Fruit fly (Drosophila melanogaster) whole organism, embryonic: ENCODE measurements around the gene anchor.

Source experiments
- Atf-2 ChIP-seq: fragments of 200-800 bp; sonication (Bioruptor generic); optimal IDR thresholded peaks from 2 replicates; lab custom pipeline; 2016; ENCODE audit warnings: missing biosample characterization, missing genetic modification characterization
- Bdp1 ChIP-seq: fragments of 200-800 bp; sonication (Bioruptor generic); optimal IDR thresholded peaks from 3 replicates; lab custom pipeline; 2016; ENCODE audit warnings: missing biosample characterization, missing genetic modification characterization
- Bgb ChIP-seq: fragments of 200-800 bp; sonication (Bioruptor generic); IDR thresholded peaks from 2 replicates; pipeline ENCODE4 v1.3.6; 2022; ENCODE audit warnings: missing biosample characterization, missing genetic modification characterization; ENCODE audit not compliant: partially characterized antibody
- CG10321 ChIP-seq: fragments of 200-800 bp; sonication (Bioruptor generic); IDR thresholded peaks from 2 replicates; pipeline ENCODE4 v1.3.6; 2022; ENCODE audit warnings: missing biosample characterization, missing genetic modification characterization
- CG10431 ChIP-seq: fragments of 200-800 bp; sonication (Bioruptor generic); optimal IDR thresholded peaks from 3 replicates; lab custom pipeline; 2018; ENCODE audit warnings: missing biosample characterization, mild to moderate bottlenecking, missing genetic modification characterization
- CG10979 ChIP-seq: fragments of 200-800 bp; sonication (Bioruptor generic); optimal IDR thresholded peaks from 2 replicates; lab custom pipeline; 2018; ENCODE audit warnings: missing biosample characterization, mild to moderate bottlenecking, missing genetic modification characterization, moderate library complexity
- CG11093 ChIP-seq: fragments of 200-800 bp; sonication (Bioruptor generic); IDR thresholded peaks from 3 replicates; pipeline ENCODE4 v1.3.6; 2022; ENCODE audit warnings: missing biosample characterization, missing genetic modification characterization
- CG11398 ChIP-seq: fragments of 200-800 bp; sonication (Bioruptor generic); optimal IDR thresholded peaks from 2 replicates; lab custom pipeline; 2016; ENCODE audit warnings: missing biosample characterization, missing genetic modification characterization
- CG12219 ChIP-seq: fragments of 200-800 bp; sonication (Bioruptor generic); optimal IDR thresholded peaks from 3 replicates; lab custom pipeline; 2018; ENCODE audit warnings: missing biosample characterization, mild to moderate bottlenecking, missing genetic modification characterization
- CG13775 ChIP-seq: fragments of 200-800 bp; sonication (Bioruptor generic); optimal IDR thresholded peaks from 3 replicates; lab custom pipeline; 2017; ENCODE audit warnings: missing biosample characterization, mild to moderate bottlenecking, missing genetic modification characterization
- CG17612 ChIP-seq: fragments of 200-800 bp; sonication (Bioruptor generic); IDR thresholded peaks from 2 replicates; pipeline ENCODE4 v1.3.6; 2022; ENCODE audit warnings: missing biosample characterization, missing genetic modification characterization
- CG17802 ChIP-seq: fragments of 200-800 bp; sonication (Bioruptor generic); optimal IDR thresholded peaks from 2 replicates; lab custom pipeline; 2018; ENCODE audit warnings: missing biosample characterization, mild to moderate bottlenecking, missing genetic modification characterization, moderate library complexity
- CG17829 ChIP-seq: fragments of 200-800 bp; optimal IDR thresholded peaks from 2 replicates; lab custom pipeline; 2019; ENCODE audit warnings: missing biosample characterization, mild to moderate bottlenecking, missing genetic modification characterization, moderate library complexity
- CG2199 ChIP-seq: fragments of 200-800 bp; sonication (Bioruptor generic); IDR thresholded peaks from 3 replicates; pipeline ENCODE4 v1.3.6; 2022; ENCODE audit warnings: missing biosample characterization, missing genetic modification characterization
- CG30431 ChIP-seq: fragments of 200-800 bp; sonication (Bioruptor generic); optimal IDR thresholded peaks from 2 replicates; lab custom pipeline; 2017; ENCODE audit warnings: missing biosample characterization, missing genetic modification characterization
- CG32772 ChIP-seq: fragments of 200-800 bp; sonication (Bioruptor generic); IDR thresholded peaks from 2 replicates; pipeline ENCODE4 v1.3.6; 2022; ENCODE audit warnings: missing biosample characterization, missing genetic modification characterization
- CG3281 ChIP-seq: fragments of 200-800 bp; sonication (Bioruptor generic); optimal IDR thresholded peaks from 3 replicates; lab custom pipeline; 2017; ENCODE audit warnings: missing biosample characterization, mild to moderate bottlenecking, missing genetic modification characterization
- CG33557 ChIP-seq: fragments of 200-800 bp; sonication (Bioruptor generic); optimal IDR thresholded peaks from 2 replicates; lab custom pipeline; 2019; ENCODE audit warnings: missing biosample characterization, mild to moderate bottlenecking, missing genetic modification characterization, moderate library complexity
- CG4282 ChIP-seq: fragments of 200-800 bp; sonication (Bioruptor generic); optimal IDR thresholded peaks from 2 replicates; lab custom pipeline; 2016; ENCODE audit warnings: missing biosample characterization, missing genetic modification characterization
- CG43689 ChIP-seq: fragments of 200-800 bp; sonication (Bioruptor generic); IDR thresholded peaks from 2 replicates; pipeline ENCODE4 v1.3.6; 2022; ENCODE audit warnings: missing biosample characterization, missing genetic modification characterization
- CG6791 ChIP-seq: fragments of 200-800 bp; sonication (Bioruptor generic); IDR thresholded peaks from 3 replicates; pipeline ENCODE4 v1.3.6; 2022; ENCODE audit warnings: missing biosample characterization, missing genetic modification characterization; ENCODE audit not compliant: partially characterized antibody
- CG7987 ChIP-seq: fragments of 200-800 bp; sonication (Bioruptor generic); optimal IDR thresholded peaks from 2 replicates; lab custom pipeline; 2018; ENCODE audit warnings: missing biosample characterization, mild to moderate bottlenecking, missing genetic modification characterization, moderate library complexity
- CG8388 ChIP-seq: fragments of 200-800 bp; sonication (Bioruptor generic); optimal IDR thresholded peaks from 2 replicates; lab custom pipeline; 2019; ENCODE audit warnings: missing biosample characterization, mild to moderate bottlenecking, missing genetic modification characterization, moderate library complexity
- CG8765 ChIP-seq: fragments of 200-800 bp; sonication (Bioruptor generic); IDR thresholded peaks from 2 replicates; pipeline ENCODE4 v1.3.6; 2022; ENCODE audit warnings: missing biosample characterization, missing genetic modification characterization
- CG9215 ChIP-seq: fragments of 200-800 bp; sonication (Bioruptor generic); IDR thresholded peaks from 2 replicates; pipeline ENCODE4 v1.3.6; 2022; ENCODE audit warnings: missing biosample characterization, missing genetic modification characterization
- CG9797 ChIP-seq: fragments of 200-800 bp; sonication (Bioruptor generic); optimal IDR thresholded peaks from 3 replicates; lab custom pipeline; 2018; ENCODE audit warnings: missing biosample characterization, mild to moderate bottlenecking, missing genetic modification characterization
- Dad ChIP-seq: fragments of 200-800 bp; sonication (Bioruptor generic); optimal IDR thresholded peaks from 3 replicates; lab custom pipeline; 2016; ENCODE audit warnings: missing biosample characterization, missing genetic modification characterization
- Dek ChIP-seq: fragments of 200-800 bp; sonication (Bioruptor generic); optimal IDR thresholded peaks from 3 replicates; lab custom pipeline; 2019; ENCODE audit warnings: missing biosample characterization, mild to moderate bottlenecking, missing genetic modification characterization, moderate library complexity
- Dll ChIP-seq: fragments of 200-800 bp; sonication (Bioruptor generic); IDR thresholded peaks from 4 replicates; pipeline ENCODE4 v1.3.6; 2022; ENCODE audit warnings: missing biosample characterization, missing genetic modification characterization; ENCODE audit not compliant: partially characterized antibody
- Elba2 ChIP-seq: fragments of 200-800 bp; sonication (Bioruptor generic); optimal IDR thresholded peaks from 3 replicates; lab custom pipeline; 2016; ENCODE audit warnings: missing biosample characterization, missing genetic modification characterization
- Fer3 ChIP-seq: fragments of 200-800 bp; sonication (Bioruptor generic); optimal IDR thresholded peaks from 2 replicates; lab custom pipeline; 2018; ENCODE audit warnings: missing biosample characterization, mild to moderate bottlenecking, missing genetic modification characterization, moderate library complexity
- HHEX ChIP-seq: fragments of 200-800 bp; sonication (Bioruptor generic); optimal IDR thresholded peaks from 3 replicates; lab custom pipeline; 2017; ENCODE audit warnings: missing biosample characterization, mild to moderate bottlenecking, missing genetic modification characterization, missing genetic modification reagents
- Mes4 ChIP-seq: fragments of 200-800 bp; sonication (Bioruptor generic); optimal IDR thresholded peaks from 2 replicates; lab custom pipeline; 2016; ENCODE audit warnings: missing biosample characterization, missing genetic modification characterization
- Opbp ChIP-seq: fragments of 200-800 bp; sonication (Bioruptor generic); IDR thresholded peaks from 3 replicates; pipeline ENCODE4 v1.3.6; 2022; ENCODE audit warnings: missing biosample characterization, missing genetic modification characterization; ENCODE audit not compliant: partially characterized antibody
- Ravus ChIP-seq: fragments of 200-800 bp; sonication (Bioruptor generic); IDR thresholded peaks from 2 replicates; pipeline ENCODE4 v1.3.6; 2022; ENCODE audit warnings: missing biosample characterization, missing genetic modification characterization
- Sin3A ChIP-seq: fragments of >200 bp; optimal IDR thresholded peaks from 2 replicates; lab custom pipeline; 2018
- Tbp ChIP-seq: fragments of >200 bp; optimal IDR thresholded peaks from 2 replicates; lab custom pipeline; 2018; ENCODE audit warnings: missing biosample characterization, missing genetic modification characterization
- al ChIP-seq: fragments of 200-800 bp; sonication (Bioruptor generic); IDR thresholded peaks from 2 replicates; pipeline ENCODE4 v1.3.6; 2022; ENCODE audit warnings: missing biosample characterization, missing genetic modification characterization
- amos ChIP-seq: fragments of 200-800 bp; sonication (Bioruptor generic); IDR thresholded peaks from 2 replicates; pipeline ENCODE4 v1.3.6; 2022; ENCODE audit warnings: missing biosample characterization, missing genetic modification characterization; ENCODE audit not compliant: partially characterized antibody
- gcm2 ChIP-seq: fragments of 200-800 bp; sonication (Bioruptor generic); optimal IDR thresholded peaks from 2 replicates; lab custom pipeline; 2016; ENCODE audit warnings: missing biosample characterization, missing genetic modification characterization
- ham ChIP-seq: fragments of 200-800 bp; sonication (Bioruptor generic); IDR thresholded peaks from 2 replicates; pipeline ENCODE4 v1.3.6; 2022; ENCODE audit warnings: missing biosample characterization, missing genetic modification characterization
- jumu ChIP-seq: fragments of 200-800 bp; sonication (Bioruptor generic); optimal IDR thresholded peaks from 3 replicates; lab custom pipeline; 2016; ENCODE audit warnings: missing biosample characterization, missing genetic modification characterization
- maf-S ChIP-seq: fragments of 200-800 bp; sonication (Bioruptor generic); optimal IDR thresholded peaks from 2 replicates; lab custom pipeline; 2016; ENCODE audit warnings: missing biosample characterization, missing genetic modification characterization
- nmo ChIP-seq: fragments of 200-800 bp; sonication (Bioruptor generic); optimal IDR thresholded peaks from 2 replicates; lab custom pipeline; 2018; ENCODE audit warnings: missing biosample characterization, mild to moderate bottlenecking, missing genetic modification characterization, moderate library complexity
- onecut ChIP-seq: fragments of 200-800 bp; sonication (Bioruptor generic); IDR thresholded peaks from 2 replicates; pipeline ENCODE4 v1.3.6; 2022; ENCODE audit warnings: missing biosample characterization, missing genetic modification characterization
- sima ChIP-seq: fragments of 200-800 bp; sonication (Bioruptor generic); optimal IDR thresholded peaks from 2 replicates; lab custom pipeline; 2016; ENCODE audit warnings: missing biosample characterization, missing genetic modification characterization
- tna ChIP-seq: fragments of 200-800 bp; sonication (Bioruptor generic); IDR thresholded peaks from 2 replicates; pipeline ENCODE4 v1.3.6; 2022; ENCODE audit warnings: missing biosample characterization, missing genetic modification characterization; ENCODE audit not compliant: partially characterized antibody
- ttk ChIP-seq: fragments of 200-800 bp; sonication (Bioruptor generic); IDR thresholded peaks from 2 replicates; pipeline ENCODE4 v2.1.2; 2022; ENCODE audit warnings: missing biosample characterization, missing genetic modification characterization
- tup ChIP-seq: fragments of 200-800 bp; sonication (Bioruptor generic); optimal IDR thresholded peaks from 2 replicates; lab custom pipeline; 2016; ENCODE audit warnings: missing biosample characterization, mild to moderate bottlenecking, missing genetic modification characterization, moderate library complexity

The anchor gene

dm6 chr3L:17658423-17659267, 37.0 kb downstream of the anchor start (continued):
- TF ChIP-seq Elba2 (GFP tag; lab: Kevin White, UChicago) (no peak), Tbp (no peak), CG9215 (peak; percentile 91), CG9797 (GFP tag; lab: Kevin White, UChicago) (no peak), Opbp (GFP tag; lab: Robert Waterston, UW) (no peak), CG8388 (peak; percentile 75), ttk (GFP tag; lab: Robert Waterston, UW) (peak; percentile 90), maf-S (GFP tag; lab: Kevin White, UChicago) (peak; percentile 85), CG8765 (GFP tag; lab: Robert Waterston, UW) (peak; percentile 64; the same call in 1 of the 2 replicates), CG43689 (peak; percentile 77), Mes4 (GFP tag; lab: Kevin White, UChicago) (peak; percentile 69), CG11398 (GFP tag; lab: Kevin White, UChicago) (peak; percentile 82), tna (no peak), CG12219 (GFP tag; lab: Kevin White, UChicago) (peak; percentile 89), CG32772 (GFP tag; lab: Robert Waterston, UW) (peak; percentile 92), CG17612 (GFP tag; lab: Robert Waterston, UW) (peak; percentile 86), al (GFP tag; lab: Robert Waterston, UW) (peak; percentile 91), Dll (no peak), CG3281 (peak; percentile 89), CG13775 (GFP tag; lab: Kevin White, UChicago) (peak; percentile 71), Sin3A (no peak), Ravus (GFP tag; lab: Robert Waterston, UW) (peak; percentile 77), nmo (GFP tag; lab: Kevin White, UChicago) (peak; percentile 69), amos (GFP tag; lab: Robert Waterston, UW) (no peak), Dek (tag; lab: Kevin White, UChicago) (peak; percentile 87), jumu (GFP tag; lab: Kevin White, UChicago) (peak; percentile 86), CG30431 (GFP tag; lab: Kevin White, UChicago) (peak; percentile 79), HHEX (peak; percentile 88), CG10431 (GFP tag; lab: Kevin White, UChicago) (peak; percentile 32), CG10979 (tag; lab: Kevin White, UChicago) (peak; percentile 59), tup (GFP tag; lab: Kevin White, UChicago) (peak; percentile 81), Atf-2 (GFP tag; lab: Kevin White, UChicago) (peak; percentile 72), ham (GFP tag; lab: Robert Waterston, UW) (peak; percentile 74; the same call in 1 of the 2 replicates), CG2199 (GFP tag; lab: Robert Waterston, UW) (peak; percentile 86), sima (peak; percentile 57), CG33557 (GFP tag; lab: Kevin White, UChicago) (peak; percentile 19), CG11093 (peak; percentile 82), Bgb (GFP tag; lab: Robert Waterston, UW) (0 out of 2 replicates have a peak, but pooled peaks have one; percentile 14), CG7987 (peak; percentile 85), CG10321 (GFP tag; lab: Robert Waterston, UW) (peak; percentile 66; the same call in 1 of the 2 replicates), CG17829 (peak; percentile 76), CG4282 (GFP tag; lab: Kevin White, UChicago) (peak; percentile 85), Bdp1 (GFP tag; lab: Kevin White, UChicago) (peak; percentile 85), gcm2 (peak; percentile 81), onecut (GFP tag; lab: Robert Waterston, UW) (peak; percentile 80), CG6791 (no peak), CG17802 (tag; lab: Kevin White, UChicago) (peak; percentile 65), Dad (GFP tag; lab: Kevin White, UChicago) (peak; percentile 78), Fer3 (tag; lab: Kevin White, UChicago) (peak; percentile 93)
